Worm (Caenorhabditis elegans) whole organism, early embryonic: ENCODE data around the gene R13D11.10.
A peak's percentile ranks its signal among the peaks of the same experiment; 100 is the strongest.

Experiments used
- F13C5.2 ChIP-seq: sonication (generic microtip); optimal IDR thresholded peaks from 2 replicates; lab custom pipeline; 2017; ENCODE audit warnings: mild to moderate bottlenecking, missing genetic modification characterization, inconsistent platforms, missing compliant biosample characterization
- aly-1 ChIP-seq: sonication (generic microtip); optimal IDR thresholded peaks from 2 replicates; lab custom pipeline; 2016; ENCODE audit warnings: missing genetic modification characterization, missing compliant biosample characterization
- ama-1 ChIP-seq: fragments of 150-350 bp; optimal IDR thresholded peaks from 2 replicates; lab custom pipeline; 2014
- ceh-13 ChIP-seq: fragments of 200-800 bp; sonication (Bioruptor generic); optimal IDR thresholded peaks from 2 replicates; lab custom pipeline; 2018; ENCODE audit warnings: mild to moderate bottlenecking, missing genetic modification characterization, missing compliant biosample characterization
- ets-7 ChIP-seq: sonication (generic microtip); optimal IDR thresholded peaks from 2 replicates; lab custom pipeline; 2016; ENCODE audit warnings: missing genotype, missing genetic modification characterization, missing compliant biosample characterization
- scrt-1 ChIP-seq: fragments of 200-800 bp; sonication (Bioruptor generic); IDR thresholded peaks from 2 replicates; pipeline ENCODE4 v1.3.6; 2022; ENCODE audit warnings: missing genetic modification characterization, missing compliant biosample characterization
- tbx-11 ChIP-seq: fragments of 200-800 bp; sonication (Bioruptor generic); IDR thresholded peaks from 2 replicates; pipeline ENCODE4 v1.3.6; 2022; ENCODE audit warnings: missing genetic modification characterization, missing compliant biosample characterization
- tbx-37 ChIP-seq: fragments of 200-800 bp; sonication (Bioruptor generic); conservative IDR thresholded peaks from 2 replicates; pipeline ENCODE4 v1.3.6; 2022; ENCODE audit warnings: missing genetic modification reagents, missing genetic modification characterization, missing compliant biosample characterization
- tra-4 ChIP-seq: sonication (generic microtip); optimal IDR thresholded peaks from 2 replicates; lab custom pipeline; 2017; ENCODE audit warnings: missing genetic modification characterization, missing compliant biosample characterization

DNA sequence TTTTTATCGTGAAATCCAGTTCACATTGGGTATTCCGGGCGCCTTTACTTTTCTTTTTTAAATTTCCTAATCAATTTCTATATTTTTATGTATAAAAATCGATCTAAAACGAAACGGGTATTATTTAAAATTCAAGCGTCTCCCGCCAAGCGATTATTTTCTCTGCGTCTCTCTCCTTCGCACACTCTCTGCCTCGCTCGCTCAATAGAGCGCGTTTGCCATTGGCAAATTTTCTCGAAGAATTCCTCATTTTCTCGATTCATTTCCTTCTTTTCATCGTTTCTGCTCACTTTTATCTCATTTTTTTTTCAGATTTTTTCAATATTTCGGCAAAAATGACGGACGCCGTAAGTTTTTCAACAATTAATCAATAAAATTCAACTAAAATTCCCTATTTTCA is 39.7 kb downstream of the R13D11.10 start, which contains the start of gene sti-1:
- TF ChIP-seq tbx-11 (GFP tag; lab: Robert Waterston, UW) (no peak), ama-1 (lab: Kevin White, UChicago) (no peak), tra-4 (no peak), scrt-1 (GFP tag; lab: Robert Waterston, UW) (no peak), tbx-37 (GFP tag; lab: Robert Waterston, UW) (no peak), ceh-13 (GFP tag; lab: Kevin White, UChicago) (no peak), aly-1 (no peak), F13C5.2 (tag; lab: Kevin White, UChicago) (peak; percentile 34), ets-7 (tag; lab: Kevin White, UChicago) (no peak)
